Fruit fly (Drosophila melanogaster) whole organism, embryonic: ENCODE data around the gene CG10211.
A peak's percentile ranks its signal among the peaks of the same experiment; 100 is the strongest.

ENCODE experiments used
- Blimp-1 ChIP-seq: fragments of 200-800 bp; sonication (Bioruptor generic); optimal IDR thresholded peaks from 3 replicates; lab custom pipeline; 2018; ENCODE audit warnings: missing biosample characterization, missing genetic modification characterization, mild to moderate bottlenecking, moderate library complexity, missing genetic modification reagents
- CG1024 ChIP-seq: fragments of 200-800 bp; sonication (Bioruptor generic); IDR thresholded peaks from 2 replicates; pipeline ENCODE4 v1.3.6; 2022; ENCODE audit warnings: missing biosample characterization, missing genetic modification characterization
- CG11504 ChIP-seq: fragments of 200-800 bp; sonication (Bioruptor generic); optimal IDR thresholded peaks from 3 replicates; lab custom pipeline; 2019; ENCODE audit warnings: missing biosample characterization, mild to moderate bottlenecking, missing genetic modification characterization, moderate library complexity
- CG11723 ChIP-seq: fragments of 200-800 bp; sonication (Bioruptor generic); optimal IDR thresholded peaks from 2 replicates; lab custom pipeline; 2017; ENCODE audit warnings: missing biosample characterization, mild to moderate bottlenecking, missing genetic modification characterization
- CG12942 ChIP-seq: fragments of 200-800 bp; sonication (Bioruptor generic); optimal IDR thresholded peaks from 3 replicates; lab custom pipeline; 2016; ENCODE audit warnings: missing biosample characterization, missing genetic modification characterization
- CG15601 ChIP-seq: fragments of 200-800 bp; sonication (Bioruptor generic); optimal IDR thresholded peaks from 3 replicates; lab custom pipeline; 2019; ENCODE audit warnings: missing biosample characterization, mild to moderate bottlenecking, missing genetic modification characterization, moderate library complexity
- CG15696 ChIP-seq: fragments of 200-800 bp; sonication (Bioruptor generic); optimal IDR thresholded peaks from 2 replicates; lab custom pipeline; 2019; ENCODE audit warnings: missing biosample characterization, mild to moderate bottlenecking, missing genetic modification characterization, moderate library complexity
- CG16863 ChIP-seq: fragments of 200-800 bp; sonication (Bioruptor generic); optimal IDR thresholded peaks from 3 replicates; lab custom pipeline; 2016; ENCODE audit warnings: missing biosample characterization, missing genetic modification characterization
- CG1832 ChIP-seq: fragments of 200-800 bp; sonication (Bioruptor generic); optimal IDR thresholded peaks from 2 replicates; lab custom pipeline; 2017; ENCODE audit warnings: missing biosample characterization, mild to moderate bottlenecking, missing genetic modification characterization, inconsistent platforms
- CG2199 ChIP-seq: fragments of 200-800 bp; sonication (Bioruptor generic); IDR thresholded peaks from 3 replicates; pipeline ENCODE4 v1.3.6; 2022; ENCODE audit warnings: missing biosample characterization, missing genetic modification characterization
- CG3163 ChIP-seq: fragments of 200-800 bp; sonication (Bioruptor generic); optimal IDR thresholded peaks from 3 replicates; lab custom pipeline; 2016; ENCODE audit warnings: missing biosample characterization, missing genetic modification characterization
- CG33557 ChIP-seq: fragments of 200-800 bp; sonication (Bioruptor generic); optimal IDR thresholded peaks from 2 replicates; lab custom pipeline; 2019; ENCODE audit warnings: missing biosample characterization, mild to moderate bottlenecking, missing genetic modification characterization, moderate library complexity
- CG3847 ChIP-seq: fragments of 200-800 bp; sonication (Bioruptor generic); IDR thresholded peaks from 2 replicates; pipeline ENCODE4 v1.3.6; 2022; ENCODE audit warnings: missing biosample characterization, missing genetic modification characterization
- CG5953 ChIP-seq: fragments of 200-800 bp; sonication (Bioruptor generic); IDR thresholded peaks from 2 replicates; pipeline ENCODE4 v1.3.6; 2022; ENCODE audit warnings: missing biosample characterization, missing genetic modification characterization
- CG7556 ChIP-seq: fragments of 200-800 bp; sonication (Bioruptor generic); optimal IDR thresholded peaks from 2 replicates; lab custom pipeline; 2017; ENCODE audit warnings: missing biosample characterization, mild to moderate bottlenecking, missing genetic modification characterization
- CG7786 ChIP-seq: fragments of 200-800 bp; sonication (Bioruptor generic); optimal IDR thresholded peaks from 2 replicates; lab custom pipeline; 2016; ENCODE audit warnings: missing biosample characterization, missing genetic modification characterization
- CG7928 ChIP-seq: fragments of 200-800 bp; sonication (Bioruptor generic); optimal IDR thresholded peaks from 2 replicates; lab custom pipeline; 2017; ENCODE audit warnings: missing biosample characterization, mild to moderate bottlenecking, missing genetic modification characterization
- CHES-1-like ChIP-seq: fragments of 200-800 bp; sonication (Bioruptor generic); optimal IDR thresholded peaks from 2 replicates; lab custom pipeline; 2016; ENCODE audit warnings: missing biosample characterization, missing genetic modification characterization
- Camta ChIP-seq: fragments of 200-800 bp; sonication (Bioruptor generic); optimal IDR thresholded peaks from 2 replicates; lab custom pipeline; 2016; ENCODE audit warnings: missing biosample characterization, missing genetic modification characterization
- Chrac-16 ChIP-seq: fragments of 200-800 bp; sonication (Bioruptor generic); optimal IDR thresholded peaks from 3 replicates; lab custom pipeline; 2016; ENCODE audit warnings: missing biosample characterization, missing genetic modification characterization
- CoRest ChIP-seq: fragments of 200-800 bp; sonication (Bioruptor generic); optimal IDR thresholded peaks from 3 replicates; lab custom pipeline; 2018; ENCODE audit warnings: missing biosample characterization, mild to moderate bottlenecking, missing genetic modification characterization, moderate library complexity
- D ChIP-seq, 2 experiments: fragments of 200-800 bp in 1 of 2; fragments of >200 bp in 1 of 2; sonication (Bioruptor generic) in 1 of 2; optimal IDR thresholded peaks; 2 replicates in 1 of 2; 3 replicates in 1 of 2; lab custom pipeline; 2017; ENCODE audit warnings: mild to moderate bottlenecking in 1 of 2, missing biosample characterization in 1 of 2, missing genetic modification characterization in 1 of 2, missing genetic modification reagents in 1 of 2
- Dip3 ChIP-seq: fragments of 200-800 bp; sonication (Bioruptor generic); optimal IDR thresholded peaks from 3 replicates; lab custom pipeline; 2016; ENCODE audit warnings: missing biosample characterization, missing genetic modification characterization
- Doc2 ChIP-seq: fragments of 200-800 bp; sonication (Bioruptor generic); IDR thresholded peaks from 2 replicates; pipeline ENCODE4 v1.3.6; 2022; ENCODE audit warnings: missing biosample characterization, missing genetic modification characterization
- Drgx ChIP-seq: fragments of 200-800 bp; sonication (Bioruptor generic); IDR thresholded peaks from 2 replicates; pipeline ENCODE4 v1.3.6; 2022; ENCODE audit warnings: missing biosample characterization, missing genetic modification characterization
- Gug ChIP-seq: fragments of 200-800 bp; sonication (Bioruptor generic); IDR thresholded peaks from 4 replicates; pipeline ENCODE4 v1.3.6; 2022; ENCODE audit warnings: missing biosample characterization, missing genetic modification characterization
- Hey ChIP-seq: fragments of 200-800 bp; sonication (Bioruptor generic); optimal IDR thresholded peaks from 3 replicates; lab custom pipeline; 2018; ENCODE audit warnings: missing biosample characterization, mild to moderate bottlenecking, missing genetic modification characterization
- Hr3 ChIP-seq: fragments of 200-800 bp; sonication (Bioruptor generic); optimal IDR thresholded peaks from 3 replicates; lab custom pipeline; 2016; ENCODE audit warnings: missing biosample characterization, missing genetic modification characterization
- Mad ChIP-seq: fragments of 200-800 bp; sonication (Bioruptor generic); optimal IDR thresholded peaks from 2 replicates; lab custom pipeline; 2016; ENCODE audit warnings: missing biosample characterization, missing genetic modification characterization
- Stat92E ChIP-seq, 3 experiments: fragments of >200 bp in 2 of 3; fragments of 200-800 bp in 1 of 3; sonication (Bioruptor generic) in 1 of 3; optimal IDR thresholded peaks; 2 replicates each; lab custom pipeline; 2017 to 2019; ENCODE audit warnings: missing biosample characterization in 3 of 3, missing genetic modification characterization in 3 of 3, mild to moderate bottlenecking in 1 of 3, moderate library complexity in 1 of 3
- abd-A ChIP-seq: fragments of 200-800 bp; sonication (Bioruptor generic); optimal IDR thresholded peaks from 3 replicates; lab custom pipeline; 2019; ENCODE audit warnings: missing biosample characterization, mild to moderate bottlenecking, missing genetic modification characterization, moderate library complexity
- ash1 ChIP-seq: fragments of 200-800 bp; sonication (Bioruptor generic); optimal IDR thresholded peaks from 2 replicates; lab custom pipeline; 2018; ENCODE audit warnings: missing biosample characterization, mild to moderate bottlenecking, missing genetic modification characterization
- ato ChIP-seq: fragments of 200-800 bp; sonication (Bioruptor generic); IDR thresholded peaks from 2 replicates; pipeline ENCODE4 v1.3.6; 2022; ENCODE audit warnings: missing biosample characterization, missing genetic modification characterization; ENCODE audit not compliant: partially characterized antibody
- cad ChIP-seq: fragments of >200 bp; optimal IDR thresholded peaks from 2 replicates; lab custom pipeline; 2017; ENCODE audit warnings: missing biosample characterization, missing genetic modification characterization
- cg ChIP-seq: fragments of 200-800 bp; sonication (Bioruptor generic); optimal IDR thresholded peaks from 3 replicates; lab custom pipeline; 2019; ENCODE audit warnings: missing biosample characterization, mild to moderate bottlenecking, missing genetic modification characterization, moderate library complexity
- ems ChIP-seq: fragments of 200-800 bp; sonication (Bioruptor generic); optimal IDR thresholded peaks from 3 replicates; lab custom pipeline; 2016; ENCODE audit warnings: missing biosample characterization, missing genetic modification characterization
- fd102C ChIP-seq: fragments of 200-800 bp; sonication (Bioruptor generic); optimal IDR thresholded peaks from 2 replicates; lab custom pipeline; 2018; ENCODE audit warnings: missing biosample characterization, mild to moderate bottlenecking, missing genetic modification characterization, moderate library complexity
- fd96Cb ChIP-seq: fragments of 200-800 bp; sonication (Bioruptor generic); optimal IDR thresholded peaks from 2 replicates; lab custom pipeline; 2018; ENCODE audit warnings: missing biosample characterization, mild to moderate bottlenecking, missing genetic modification characterization, moderate library complexity
- gro ChIP-seq: fragments of 200-800 bp; sonication (Bioruptor generic); optimal IDR thresholded peaks from 2 replicates; lab custom pipeline; 2016; ENCODE audit warnings: missing biosample characterization, missing genetic modification characterization
- hbn ChIP-seq: fragments of 200-800 bp; sonication (Bioruptor generic); IDR thresholded peaks from 2 replicates; pipeline ENCODE4 v1.3.6; 2022; ENCODE audit warnings: missing biosample characterization, missing genetic modification characterization; ENCODE audit not compliant: partially characterized antibody
- her ChIP-seq: fragments of 200-800 bp; sonication (Bioruptor generic); optimal IDR thresholded peaks from 2 replicates; lab custom pipeline; 2016; ENCODE audit warnings: missing biosample characterization, missing genetic modification characterization
- knrl ChIP-seq: fragments of 200-800 bp; sonication (Bioruptor generic); IDR thresholded peaks from 3 replicates; pipeline ENCODE4 v1.3.6; 2022; ENCODE audit warnings: missing biosample characterization, missing genetic modification characterization; ENCODE audit not compliant: partially characterized antibody
- peb ChIP-seq: fragments of 200-800 bp; sonication (Bioruptor generic); IDR thresholded peaks from 2 replicates; pipeline ENCODE4 v1.3.6; 2022; ENCODE audit warnings: missing biosample characterization, missing genetic modification characterization
- sd ChIP-seq: fragments of 200-800 bp; sonication (Bioruptor generic); optimal IDR thresholded peaks from 3 replicates; lab custom pipeline; 2018; ENCODE audit warnings: missing biosample characterization, mild to moderate bottlenecking, missing genetic modification characterization, moderate library complexity
- sr ChIP-seq: fragments of 200-800 bp; sonication (Bioruptor generic); IDR thresholded peaks from 3 replicates; pipeline ENCODE4 v1.3.6; 2022; ENCODE audit warnings: missing biosample characterization, missing genetic modification characterization
- tin ChIP-seq: fragments of 200-800 bp; sonication (Bioruptor generic); optimal IDR thresholded peaks from 3 replicates; lab custom pipeline; 2016; ENCODE audit warnings: missing biosample characterization, missing genetic modification characterization
- tna ChIP-seq: fragments of 200-800 bp; sonication (Bioruptor generic); IDR thresholded peaks from 2 replicates; pipeline ENCODE4 v1.3.6; 2022; ENCODE audit warnings: missing biosample characterization, missing genetic modification characterization; ENCODE audit not compliant: partially characterized antibody
- toy ChIP-seq: fragments of 200-800 bp; sonication (Bioruptor generic); IDR thresholded peaks from 2 replicates; pipeline ENCODE4 v1.3.6; 2022; ENCODE audit warnings: missing biosample characterization, missing genetic modification characterization
- unc-4 ChIP-seq: fragments of 200-800 bp; sonication (Bioruptor generic); IDR thresholded peaks from 2 replicates; pipeline ENCODE4 v1.3.6; 2022; ENCODE audit warnings: missing biosample characterization, missing genetic modification characterization; ENCODE audit not compliant: partially characterized antibody
- wdn ChIP-seq: fragments of 200-800 bp; sonication (Bioruptor generic); IDR thresholded peaks from 2 replicates; pipeline ENCODE4 v1.3.6; 2022; ENCODE audit warnings: missing biosample characterization, missing genetic modification characterization
- yki ChIP-seq: fragments of >200 bp; optimal IDR thresholded peaks from 3 replicates; lab custom pipeline; 2018

Gene CG10211

DNA sequence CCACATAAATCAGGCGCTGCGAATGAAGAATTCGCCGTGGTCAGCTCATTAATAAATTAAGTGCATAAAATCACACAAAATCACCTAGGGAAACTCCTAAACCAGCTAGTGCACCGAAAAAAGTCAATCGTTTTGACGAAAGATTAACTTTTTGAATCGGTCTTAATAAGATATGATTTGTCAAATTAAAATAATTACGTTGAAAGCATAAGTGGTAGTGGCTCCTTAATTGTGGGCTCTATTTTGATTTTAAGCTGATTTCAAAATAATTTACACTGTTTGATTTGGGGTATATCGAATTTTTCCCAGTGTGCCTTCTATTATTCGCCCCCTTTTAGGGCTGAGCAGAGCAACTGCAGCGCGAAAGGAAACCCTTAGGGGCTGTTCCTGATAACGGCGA is 11.8 kb upstream of the CG10211 start (continued):
- no peak for TF ChIP-seq Gug (GFP tag; lab: Robert Waterston, UW)
- 0 out of 2 replicates have a peak, but pooled peaks have one; percentile 29 for TF ChIP-seq peb (GFP tag; lab: Robert Waterston, UW)
- TF ChIP-seq unc-4, result no peak
- no peak for TF ChIP-seq fd102C (GFP tag; lab: Kevin White, UChicago)
- TF ChIP-seq cg (GFP tag; lab: Kevin White, UChicago), result no peak
- TF ChIP-seq Dip3 (GFP tag; lab: Kevin White, UChicago), result no peak
- peak; percentile 66 for TF ChIP-seq CG11504 (tag; lab: Kevin White, UChicago)
- peak; percentile 17 for TF ChIP-seq CHES-1-like (GFP tag; lab: Kevin White, UChicago)
- TF ChIP-seq CG7928 (GFP tag; lab: Kevin White, UChicago), result no peak
- no peak for TF ChIP-seq sr (GFP tag; lab: Robert Waterston, UW)
- 0 out of 2 replicates have a peak, but pooled peaks have one; percentile 40 for TF ChIP-seq CG1024 (GFP tag; lab: Robert Waterston, UW)
- peak; percentile 44 for TF ChIP-seq Chrac-16 (GFP tag; lab: Kevin White, UChicago)
- peak; percentile 19 for TF ChIP-seq Camta (GFP tag; lab: Kevin White, UChicago)
- TF ChIP-seq CG3847, result no peak
- TF ChIP-seq Hey (tag; lab: Kevin White, UChicago), result no peak
- TF ChIP-seq CoRest (tag; lab: Kevin White, UChicago), result peak; percentile 41
- TF ChIP-seq CG15601, result no peak
- TF ChIP-seq hbn, result no peak
- no peak for TF ChIP-seq Drgx (GFP tag; lab: Robert Waterston, UW)
- no peak for TF ChIP-seq abd-A (tag; lab: Kevin White, UChicago)
- TF ChIP-seq CG1832 (GFP tag; lab: Kevin White, UChicago), result no peak
- no peak for TF ChIP-seq Stat92E (GFP tag; optimal IDR thresholded peaks at IDR 0.05; lab: Kevin White, UChicago)
- no peak for TF ChIP-seq CG3163 (GFP tag; lab: Kevin White, UChicago)
- TF ChIP-seq CG15696 (tag; lab: Kevin White, UChicago), result peak; percentile 75
- no peak for TF ChIP-seq CG7556
- no peak for TF ChIP-seq CG11723
- no peak for TF ChIP-seq ato (GFP tag; lab: Robert Waterston, UW)
- no peak for TF ChIP-seq cad
- no peak for TF ChIP-seq CG12942 (GFP tag; lab: Kevin White, UChicago)
- no peak for TF ChIP-seq ems (GFP tag; lab: Kevin White, UChicago)
- no peak for TF ChIP-seq wdn
- TF ChIP-seq Blimp-1 (GFP tag; lab: Kevin White, UChicago), result peak; percentile 47
- TF ChIP-seq sd (tag; lab: Kevin White, UChicago), result no peak
- peak; percentile 36 for TF ChIP-seq tin (GFP tag; lab: Kevin White, UChicago)
- no peak for TF ChIP-seq gro (GFP tag; lab: Kevin White, UChicago)
- no peak for TF ChIP-seq toy (GFP tag; lab: Robert Waterston, UW)
- TF ChIP-seq knrl (GFP tag; lab: Robert Waterston, UW), result no peak
- TF ChIP-seq Mad (GFP tag; lab: Kevin White, UChicago), result peak; percentile 6
- no peak for TF ChIP-seq D (optimal IDR thresholded peaks at IDR 0.05; lab: Kevin White, UChicago)
- TF ChIP-seq D (GFP tag; optimal IDR thresholded peaks at IDR 0.05; lab: Kevin White, UChicago), result peak; percentile 54
- no peak for TF ChIP-seq Doc2
- TF ChIP-seq CG5953 (GFP tag; lab: Robert Waterston, UW), result no peak
- no peak for TF ChIP-seq ash1
- peak; percentile 7 for TF ChIP-seq Hr3 (GFP tag; lab: Kevin White, UChicago)
- no peak for TF ChIP-seq CG2199 (GFP tag; lab: Robert Waterston, UW)
- no peak for TF ChIP-seq her
- TF ChIP-seq yki (lab: Kevin White, UChicago), result no peak
- peak; percentile 35 for TF ChIP-seq fd96Cb (tag; lab: Kevin White, UChicago)
- TF ChIP-seq CG33557, result peak; percentile 12
- no peak for TF ChIP-seq tna
- TF ChIP-seq CG16863, result no peak
- TF ChIP-seq CG7786, result no peak
